Worm (Caenorhabditis elegans) whole organism, L4 larva: Measurements from ENCODE around the gene sri-40.

Experiments
- ZK546.5 ChIP-seq, 2 experiments: sonication (generic microtip); optimal IDR thresholded peaks; 2 replicates each; lab custom pipeline; 2017; ENCODE audit warnings: missing biosample characterization in 2 of 2, missing genetic modification characterization in 2 of 2
- dve-1 ChIP-seq: sonication (generic microtip); optimal IDR thresholded peaks from 2 replicates; lab custom pipeline; 2017; ENCODE audit warnings: antibody characterized with exemption, mild to moderate bottlenecking, missing genetic modification characterization, missing compliant biosample characterization; ENCODE audit not compliant: insufficient read depth
- egl-27 ChIP-seq: sonication (generic microtip); optimal IDR thresholded peaks from 3 replicates; lab custom pipeline; 2017; ENCODE audit warnings: missing biosample characterization, missing genetic modification reagents, missing genetic modification characterization
- nhr-11 ChIP-seq: fragments of 150-350 bp; optimal IDR thresholded peaks from 2 replicates; lab custom pipeline; 2014; ENCODE audit warnings: missing biosample characterization, missing genetic modification characterization
- nhr-77 ChIP-seq: fragments of 150-350 bp; optimal IDR thresholded peaks from 2 replicates; lab custom pipeline; 2014; ENCODE audit warnings: missing biosample characterization, missing genetic modification characterization
- pqm-1 ChIP-seq: sonication (generic microtip); optimal IDR thresholded peaks from 2 replicates; lab custom pipeline; 2017; ENCODE audit warnings: missing biosample characterization, missing genetic modification characterization
- unc-39 ChIP-seq: sonication (generic microtip); optimal IDR thresholded peaks from 2 replicates; lab custom pipeline; 2017; ENCODE audit warnings: missing biosample characterization, missing genetic modification characterization
- unc-62 ChIP-seq, 3 experiments: fragments of 150-350 bp in 1 of 3; sonication (generic microtip); optimal IDR thresholded peaks in 2 of 3; peaks in 1 of 3; 1 replicate in 1 of 3; 2 replicates in 2 of 3; lab custom pipeline; 2014 to 2017; ENCODE audit warnings: missing biosample characterization in 3 of 3, missing genetic modification characterization in 3 of 3, missing genetic modification reagents in 3 of 3, missing genotype in 1 of 3
- vab-7 ChIP-seq: fragments of 200-800 bp; sonication (Bioruptor generic); IDR thresholded peaks from 2 replicates; pipeline ENCODE4 v1.3.6; 2022; ENCODE audit warnings: missing genetic modification reagents, missing genetic modification characterization, missing compliant biosample characterization

DNA sequence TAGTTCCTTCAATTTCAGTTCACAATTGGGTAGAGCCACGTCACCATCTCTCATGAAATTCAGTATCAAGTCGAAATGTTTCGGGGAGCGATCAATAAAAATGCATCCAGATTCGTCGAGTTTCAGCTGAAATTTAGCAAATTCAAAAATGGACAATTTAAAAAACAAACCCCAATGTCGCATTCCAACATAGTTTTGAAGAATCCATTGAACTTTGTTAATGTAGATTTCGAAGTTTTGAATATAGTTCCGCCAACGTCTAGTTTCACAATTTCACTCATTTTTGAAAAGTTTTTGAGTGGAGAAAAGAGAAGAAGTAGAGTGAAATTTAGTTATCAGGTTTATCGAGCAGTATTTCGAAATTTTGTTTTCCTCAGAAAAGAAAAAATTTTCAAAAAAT, 44.0 kb downstream of the sri-40 start, which contains the start of gene ZC239.14:
- TF ChIP-seq unc-39 (tag; lab: Kevin White, UChicago) = no peak
- no peak for TF ChIP-seq nhr-77 (tag; lab: Kevin White, UChicago)
- TF ChIP-seq unc-62 (GFP tag; optimal IDR thresholded peaks at IDR 0.05 in 1 of 2; lab: Kevin White, UChicago) = no peak
- no peak for TF ChIP-seq unc-62 (tag; optimal IDR thresholded peaks at IDR 0.05; lab: Kevin White, UChicago)
- TF ChIP-seq egl-27 (tag; lab: Kevin White, UChicago) = no peak
- TF ChIP-seq ZK546.5 (tag; optimal IDR thresholded peaks at IDR 0.05; lab: Kevin White, UChicago) = no peak
- no peak for TF ChIP-seq vab-7
- no peak for TF ChIP-seq pqm-1 (tag; lab: Kevin White, UChicago)
- TF ChIP-seq dve-1 = no peak
- no peak for TF ChIP-seq nhr-11
